Worm (Caenorhabditis elegans) whole organism, L4 larva: Measurements from ENCODE around the gene F01D5.7.
A peak's percentile ranks its signal among the peaks of the same experiment; 100 is the strongest.

Source experiments
- F44E2.7 ChIP-seq: fragments of 200-800 bp; sonication (Bioruptor generic); IDR thresholded peaks from 2 replicates; pipeline ENCODE4 v2.1.2; 2022; ENCODE audit warnings: missing genetic modification characterization, missing compliant biosample characterization
- F49E8.2 ChIP-seq: sonication (generic microtip); optimal IDR thresholded peaks from 2 replicates; lab custom pipeline; 2016; ENCODE audit warnings: missing compliant biosample characterization, mild to moderate bottlenecking, missing genetic modification characterization, borderline replicate concordance
- ZK337.2 ChIP-seq: fragments of 200-800 bp; sonication (Bioruptor generic); IDR thresholded peaks from 2 replicates; pipeline ENCODE4 v1.3.6; 2022; ENCODE audit warnings: missing genetic modification reagents, missing genetic modification characterization, missing compliant biosample characterization
- aly-2 ChIP-seq: sonication (generic microtip); optimal IDR thresholded peaks from 2 replicates; lab custom pipeline; 2018; ENCODE audit warnings: missing biosample characterization, missing genetic modification characterization
- ama-1 ChIP-seq: fragments of 150-350 bp; optimal IDR thresholded peaks from 2 replicates; lab custom pipeline; 2014; ENCODE audit warnings: inconsistent platforms, mixed read lengths
- ceh-82 ChIP-seq: sonication (generic microtip); optimal IDR thresholded peaks from 2 replicates; lab custom pipeline; 2017; ENCODE audit warnings: missing biosample characterization, missing genetic modification characterization
- fos-1 ChIP-seq: fragments of 150-350 bp; optimal IDR thresholded peaks from 2 replicates; lab custom pipeline; 2014; ENCODE audit warnings: missing biosample characterization, missing genetic modification characterization
- lin-39 ChIP-seq: fragments of 150-350 bp; optimal IDR thresholded peaks from 2 replicates; lab custom pipeline; 2014; ENCODE audit warnings: missing biosample characterization, missing genetic modification reagents, missing genetic modification characterization
- nhr-237 ChIP-seq: sonication (generic microtip); optimal IDR thresholded peaks from 2 replicates; lab custom pipeline; 2017; ENCODE audit warnings: missing biosample characterization, missing genetic modification characterization
- snpc-4 ChIP-seq: fragments of 150-350 bp; optimal IDR thresholded peaks from 2 replicates; lab custom pipeline; 2014; ENCODE audit warnings: missing biosample characterization, missing genetic modification characterization
- tra-1 ChIP-seq: fragments of 200-800 bp; sonication (Bioruptor generic); IDR thresholded peaks from 2 replicates; pipeline ENCODE4 v1.3.6; 2022; ENCODE audit warnings: missing genetic modification reagents, missing genetic modification characterization, missing compliant biosample characterization
- unc-130 ChIP-seq: sonication (generic microtip); optimal IDR thresholded peaks from 2 replicates; lab custom pipeline; 2016; ENCODE audit warnings: missing genetic modification reagents, missing genetic modification characterization, missing compliant biosample characterization
- ztf-7 ChIP-seq: fragments of 150-350 bp; optimal IDR thresholded peaks from 2 replicates; lab custom pipeline; 2014; ENCODE audit warnings: missing biosample characterization, missing genetic modification characterization

ce11 chrII:14018192-14018591 is 9.7 kb downstream of the F01D5.7 start:
- TF ChIP-seq nhr-237 (tag; lab: Kevin White, UChicago), result no peak
- no peak for TF ChIP-seq aly-2 (tag; lab: Kevin White, UChicago)
- TF ChIP-seq lin-39, result no peak
- TF ChIP-seq F44E2.7 (GFP tag; lab: Robert Waterston, UW), result no peak
- no peak for TF ChIP-seq ZK337.2 (GFP tag; lab: Robert Waterston, UW)
- peak; percentile 8; the same call in 1 of the 2 replicates for TF ChIP-seq tra-1 (GFP tag; lab: Robert Waterston, UW)
- TF ChIP-seq ama-1 (lab: Kevin White, UChicago), result peak; percentile 99
- TF ChIP-seq unc-130, result peak; percentile 71
- TF ChIP-seq ztf-7 (tag; lab: Kevin White, UChicago), result peak; percentile 75
- TF ChIP-seq snpc-4 (tag; lab: Kevin White, UChicago), result peak; percentile 98
- TF ChIP-seq fos-1, result no peak
- TF ChIP-seq ceh-82 (tag; lab: Kevin White, UChicago), result no peak
- peak; percentile 94 for TF ChIP-seq F49E8.2
